Worm (Caenorhabditis elegans) whole organism, early embryonic: ENCODE measurements around the gene hlh-33.
A peak's percentile ranks its signal among the peaks of the same experiment; 100 is the strongest.

Source experiments
- B0310.2 ChIP-seq: sonication (generic microtip); optimal IDR thresholded peaks from 2 replicates; lab custom pipeline; 2016; ENCODE audit warnings: mild to moderate bottlenecking, missing genetic modification characterization, missing compliant biosample characterization
- F13C5.2 ChIP-seq: sonication (generic microtip); optimal IDR thresholded peaks from 2 replicates; lab custom pipeline; 2017; ENCODE audit warnings: mild to moderate bottlenecking, missing genetic modification characterization, inconsistent platforms, missing compliant biosample characterization
- aly-1 ChIP-seq: sonication (generic microtip); optimal IDR thresholded peaks from 2 replicates; lab custom pipeline; 2016; ENCODE audit warnings: missing genetic modification characterization, missing compliant biosample characterization
- ama-1 ChIP-seq: fragments of 150-350 bp; optimal IDR thresholded peaks from 2 replicates; lab custom pipeline; 2014
- ceh-13 ChIP-seq: fragments of 200-800 bp; sonication (Bioruptor generic); optimal IDR thresholded peaks from 2 replicates; lab custom pipeline; 2018; ENCODE audit warnings: mild to moderate bottlenecking, missing genetic modification characterization, missing compliant biosample characterization
- ceh-36 ChIP-seq: sonication (generic microtip); optimal IDR thresholded peaks from 2 replicates; lab custom pipeline; 2016; ENCODE audit warnings: missing genetic modification characterization, inconsistent platforms, missing compliant biosample characterization
- ets-7 ChIP-seq: sonication (generic microtip); optimal IDR thresholded peaks from 2 replicates; lab custom pipeline; 2016; ENCODE audit warnings: missing genotype, missing genetic modification characterization, missing compliant biosample characterization
- flt-1 ChIP-seq: fragments of 200-800 bp; sonication (Bioruptor generic); IDR thresholded peaks from 2 replicates; pipeline ENCODE4 v1.3.6; 2022; ENCODE audit warnings: missing genetic modification characterization, missing compliant biosample characterization
- hmbx-1 ChIP-seq: sonication (generic microtip); optimal IDR thresholded peaks from 2 replicates; lab custom pipeline; 2016; ENCODE audit warnings: mild to moderate bottlenecking, missing genetic modification characterization, missing compliant biosample characterization
- hmg-4 ChIP-seq: fragments of 200-800 bp; sonication (Bioruptor generic); optimal IDR thresholded peaks from 2 replicates; lab custom pipeline; 2018; ENCODE audit warnings: mild to moderate bottlenecking, missing genetic modification characterization, missing compliant biosample characterization
- hnd-1 ChIP-seq: sonication (generic microtip); optimal IDR thresholded peaks from 2 replicates; lab custom pipeline; 2016; ENCODE audit warnings: missing genetic modification characterization, missing compliant biosample characterization
- pes-1 ChIP-seq: fragments of 200-800 bp; sonication (Bioruptor generic); IDR thresholded peaks from 2 replicates; pipeline ENCODE4 v1.3.6; 2022; ENCODE audit warnings: missing genetic modification reagents, missing genetic modification characterization, missing compliant biosample characterization
- scrt-1 ChIP-seq: fragments of 200-800 bp; sonication (Bioruptor generic); IDR thresholded peaks from 2 replicates; pipeline ENCODE4 v1.3.6; 2022; ENCODE audit warnings: missing genetic modification characterization, missing compliant biosample characterization
- sea-1 ChIP-seq: fragments of 200-800 bp; sonication (Bioruptor generic); conservative IDR thresholded peaks from 2 replicates; pipeline ENCODE4 v1.3.6; 2022; ENCODE audit warnings: missing genetic modification characterization, missing compliant biosample characterization
- tbx-11 ChIP-seq: fragments of 200-800 bp; sonication (Bioruptor generic); IDR thresholded peaks from 2 replicates; pipeline ENCODE4 v1.3.6; 2022; ENCODE audit warnings: missing genetic modification characterization, missing compliant biosample characterization
- tbx-37 ChIP-seq: fragments of 200-800 bp; sonication (Bioruptor generic); conservative IDR thresholded peaks from 2 replicates; pipeline ENCODE4 v1.3.6; 2022; ENCODE audit warnings: missing genetic modification reagents, missing genetic modification characterization, missing compliant biosample characterization
- tra-4 ChIP-seq: sonication (generic microtip); optimal IDR thresholded peaks from 2 replicates; lab custom pipeline; 2017; ENCODE audit warnings: missing genetic modification characterization, missing compliant biosample characterization

The hlh-33 gene

DNA sequence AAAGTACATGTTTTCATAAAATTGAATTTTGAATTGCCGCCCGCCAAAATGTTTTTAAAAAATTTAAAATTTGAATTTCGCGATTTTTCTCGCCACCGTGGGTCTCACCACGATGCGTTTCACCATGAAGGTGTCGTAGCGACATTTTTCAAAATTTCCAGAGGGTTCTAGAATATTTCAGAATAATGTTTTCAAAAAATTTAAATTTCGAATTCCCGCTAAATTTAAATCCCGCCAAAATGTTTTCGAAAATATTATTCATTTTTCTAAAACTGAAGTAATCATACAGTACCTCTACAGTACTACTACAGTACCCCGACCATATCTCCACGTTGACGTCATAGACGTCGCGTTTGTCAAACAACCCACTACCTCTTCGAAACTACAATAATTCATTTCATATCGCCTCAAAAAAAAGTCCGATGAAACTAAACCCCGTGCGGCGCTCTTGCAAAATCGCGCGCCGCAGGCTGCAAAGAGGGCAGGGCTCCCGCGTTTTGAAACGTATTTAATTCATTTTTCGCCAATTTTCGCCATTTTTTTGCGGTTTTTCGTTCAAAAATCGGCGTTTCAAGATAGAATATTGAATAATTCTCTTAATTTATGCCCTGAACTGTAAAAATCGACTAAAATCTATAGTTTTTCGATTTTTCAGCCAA is 30.8 kb upstream of the hlh-33 start, which contains the start of the genes pvf-1 and Y39A3CL.7:
TSS of gene pvf-1 (minus strand) at position 51 of the 659 bp plus-strand sequence.
TSS of gene Y39A3CL.7 (plus strand) at position 656 of the 659 bp plus-strand sequence.
- peak; percentile 63 for TF ChIP-seq F13C5.2 (tag; lab: Kevin White, UChicago)
- peak; percentile 52; the same call in 1 of the 2 replicates for TF ChIP-seq tbx-37
- TF ChIP-seq hnd-1: peak; percentile 39
- no peak for TF ChIP-seq hmbx-1 (tag; lab: Kevin White, UChicago)
- TF ChIP-seq ceh-13: peak; percentile 20
- TF ChIP-seq hmg-4: peak; percentile 40
- no peak for TF ChIP-seq ama-1 (lab: Kevin White, UChicago)
- peak; percentile 77 for TF ChIP-seq pes-1 (GFP tag; lab: Robert Waterston, UW)
- peak; percentile 53; the same call in 1 of the 2 replicates for TF ChIP-seq sea-1
- TF ChIP-seq aly-1 (tag; lab: Kevin White, UChicago): no peak
- TF ChIP-seq flt-1: peak; percentile 59; the same call in 1 of the 2 replicates
- TF ChIP-seq ceh-36 (tag; lab: Kevin White, UChicago): peak; percentile 60
- TF ChIP-seq tbx-11 (GFP tag; lab: Robert Waterston, UW): peak; percentile 77
- TF ChIP-seq scrt-1 (GFP tag; lab: Robert Waterston, UW): peak; percentile 68; the same call in 1 of the 2 replicates
- TF ChIP-seq tra-4 (tag; lab: Kevin White, UChicago): no peak
- peak; percentile 54 for TF ChIP-seq ets-7 (tag; lab: Kevin White, UChicago)

- TF ChIP-seq pes-1 (GFP tag; lab: Robert Waterston, UW) (no peak), tra-4 (tag; lab: Kevin White, UChicago) (no peak), flt-1 (no peak), scrt-1 (GFP tag; lab: Robert Waterston, UW) (no peak), tbx-37 (no peak), ceh-36 (tag; lab: Kevin White, UChicago) (no peak), hmbx-1 (tag; lab: Kevin White, UChicago) (no peak), ets-7 (tag; lab: Kevin White, UChicago) (no peak), hmg-4 (no peak), ama-1 (lab: Kevin White, UChicago) (no peak), hnd-1 (no peak), tbx-11 (GFP tag; lab: Robert Waterston, UW) (no peak), F13C5.2 (tag; lab: Kevin White, UChicago) (no peak), sea-1 (no peak), ceh-13 (no peak), aly-1 (tag; lab: Kevin White, UChicago) (no peak), B0310.2 (tag; lab: Kevin White, UChicago) (no peak)
Measured at ce11 chrIII:1831104-1831503, 24.1 kb upstream of the hlh-33 start.

DNA sequence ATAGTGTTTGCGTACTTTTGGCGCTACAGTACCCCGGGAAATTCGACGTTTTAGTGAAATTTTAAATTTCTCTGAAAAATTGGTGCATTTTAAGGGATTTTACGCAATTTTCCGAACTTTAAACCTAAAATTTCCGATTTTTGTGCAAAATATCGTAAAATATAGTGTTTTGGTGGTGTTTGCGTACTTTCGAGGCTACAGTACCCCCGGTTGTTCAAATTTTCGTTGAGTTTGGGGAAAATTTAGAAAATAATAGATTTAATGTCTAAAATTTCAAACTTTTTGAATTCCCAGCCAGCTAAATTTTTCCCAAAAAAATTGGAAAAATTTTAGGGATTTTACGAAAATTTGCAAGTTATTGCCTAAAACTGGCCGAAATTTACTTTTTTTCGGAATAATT is 22.7 kb upstream of the hlh-33 start:
- no peak for TF ChIP-seq F13C5.2 (tag; lab: Kevin White, UChicago)

- no peak for TF ChIP-seq hmg-4
- TF ChIP-seq flt-1: no peak
- TF ChIP-seq hnd-1: no peak
- no peak for TF ChIP-seq hmbx-1 (tag; lab: Kevin White, UChicago)
- no peak for TF ChIP-seq ceh-13
- no peak for TF ChIP-seq pes-1 (GFP tag; lab: Robert Waterston, UW)
- TF ChIP-seq B0310.2 (tag; lab: Kevin White, UChicago): no peak
- no peak for TF ChIP-seq ama-1 (lab: Kevin White, UChicago)
Measured at ce11 chrIII:1833984-1834563, 21.1 kb upstream of the hlh-33 start, which contains the start of gene rexd-1. rexd-1 (plus strand) TSS chrIII:1834513.

ce11 chrIII:1848747-1849146 is 6.4 kb upstream of the hlh-33 start, which contains the start of gene pqn-82:
pqn-82 (plus strand) TSS chrIII:1849047.
- no peak for TF ChIP-seq tra-4 (tag; lab: Kevin White, UChicago)
- TF ChIP-seq aly-1 (tag; lab: Kevin White, UChicago): no peak
- no peak for TF ChIP-seq B0310.2 (tag; lab: Kevin White, UChicago)
- no peak for TF ChIP-seq scrt-1 (GFP tag; lab: Robert Waterston, UW)
- no peak for TF ChIP-seq ceh-36 (tag; lab: Kevin White, UChicago)
- TF ChIP-seq pes-1 (GFP tag; lab: Robert Waterston, UW): no peak
- TF ChIP-seq hmbx-1 (tag; lab: Kevin White, UChicago): no peak
- no peak for TF ChIP-seq tbx-37
- no peak for TF ChIP-seq flt-1
- no peak for TF ChIP-seq tbx-11 (GFP tag; lab: Robert Waterston, UW)
- no peak for TF ChIP-seq ceh-13
- TF ChIP-seq ets-7 (tag; lab: Kevin White, UChicago): no peak
- TF ChIP-seq ama-1 (lab: Kevin White, UChicago): no peak
- TF ChIP-seq sea-1: no peak
- TF ChIP-seq F13C5.2 (tag; lab: Kevin White, UChicago): no peak

- no peak for TF ChIP-seq scrt-1 (GFP tag; lab: Robert Waterston, UW)
- no peak for TF ChIP-seq F13C5.2 (tag; lab: Kevin White, UChicago)
- no peak for TF ChIP-seq ets-7 (tag; lab: Kevin White, UChicago)
- no peak for TF ChIP-seq hmg-4
- TF ChIP-seq B0310.2 (tag; lab: Kevin White, UChicago): no peak
- no peak for TF ChIP-seq hmbx-1 (tag; lab: Kevin White, UChicago)
- no peak for TF ChIP-seq flt-1
- TF ChIP-seq hnd-1: no peak
- TF ChIP-seq sea-1: no peak
- TF ChIP-seq ceh-36 (tag; lab: Kevin White, UChicago): no peak
- no peak for TF ChIP-seq pes-1 (GFP tag; lab: Robert Waterston, UW)
- TF ChIP-seq tra-4 (tag; lab: Kevin White, UChicago): no peak
- no peak for TF ChIP-seq ama-1 (lab: Kevin White, UChicago)
- TF ChIP-seq tbx-37: no peak
- TF ChIP-seq ceh-13: no peak
- no peak for TF ChIP-seq tbx-11 (GFP tag; lab: Robert Waterston, UW)
- no peak for TF ChIP-seq aly-1 (tag; lab: Kevin White, UChicago)
Measured at ce11 chrIII:1852126-1852717, 3.0 kb upstream of the hlh-33 start.
